Worm (Caenorhabditis elegans) whole organism, L4 larva: ENCODE results near the gene W02A2.12.

Source experiments
- D1046.2 ChIP-seq: fragments of 200-800 bp; sonication (Bioruptor generic); IDR thresholded peaks from 2 replicates; pipeline ENCODE4 v1.3.6; 2022; ENCODE audit warnings: missing genetic modification characterization, missing compliant biosample characterization
- F26F4.8 ChIP-seq: fragments of 200-800 bp; sonication (Bioruptor generic); conservative IDR thresholded peaks from 2 replicates; pipeline ENCODE4 v1.3.6; 2022; ENCODE audit warnings: missing genetic modification characterization, missing compliant biosample characterization
- F37D6.2 ChIP-seq: sonication (generic microtip); optimal IDR thresholded peaks from 2 replicates; lab custom pipeline; 2016; ENCODE audit warnings: mild to moderate bottlenecking, missing genetic modification characterization, missing compliant biosample characterization
- F44E2.7 ChIP-seq: fragments of 200-800 bp; sonication (Bioruptor generic); IDR thresholded peaks from 2 replicates; pipeline ENCODE4 v2.1.2; 2022; ENCODE audit warnings: missing genetic modification characterization, missing compliant biosample characterization
- F49E8.2 ChIP-seq: sonication (generic microtip); optimal IDR thresholded peaks from 2 replicates; lab custom pipeline; 2016; ENCODE audit warnings: missing compliant biosample characterization, mild to moderate bottlenecking, missing genetic modification characterization, borderline replicate concordance
- R02D3.7 ChIP-seq: fragments of 150-350 bp; sonication (generic microtip); optimal IDR thresholded peaks from 3 replicates; lab custom pipeline; 2014; ENCODE audit warnings: missing biosample characterization, missing genetic modification characterization
- Y105C5A.15 ChIP-seq: fragments of 200-800 bp; sonication (Bioruptor generic); IDR thresholded peaks from 2 replicates; pipeline ENCODE4 v1.3.6; 2022; ENCODE audit warnings: missing genetic modification characterization, missing compliant biosample characterization
- Y5F2A.4 ChIP-seq: fragments of 200-800 bp; sonication (Bioruptor generic); optimal IDR thresholded peaks from 2 replicates; lab custom pipeline; 2018; ENCODE audit warnings: mild to moderate bottlenecking, missing genetic modification characterization, missing compliant biosample characterization
- Y75B8A.6 ChIP-seq: fragments of 200-800 bp; sonication (Bioruptor generic); IDR thresholded peaks from 2 replicates; pipeline ENCODE4 v1.3.6; 2022; ENCODE audit warnings: missing genetic modification reagents, missing genetic modification characterization, missing compliant biosample characterization
- ZK337.2 ChIP-seq: fragments of 200-800 bp; sonication (Bioruptor generic); IDR thresholded peaks from 2 replicates; pipeline ENCODE4 v1.3.6; 2022; ENCODE audit warnings: missing genetic modification reagents, missing genetic modification characterization, missing compliant biosample characterization
- ZK546.5 ChIP-seq, 2 experiments: sonication (generic microtip); optimal IDR thresholded peaks; 2 replicates each; lab custom pipeline; 2017; ENCODE audit warnings: missing biosample characterization in 2 of 2, missing genetic modification characterization in 2 of 2
- aly-2 ChIP-seq: sonication (generic microtip); optimal IDR thresholded peaks from 2 replicates; lab custom pipeline; 2018; ENCODE audit warnings: missing biosample characterization, missing genetic modification characterization
- arid-1 ChIP-seq: fragments of 200-800 bp; sonication (Bioruptor generic); conservative IDR thresholded peaks from 2 replicates; pipeline ENCODE4 v1.3.6; 2022; ENCODE audit warnings: missing genetic modification reagents, missing genetic modification characterization, missing compliant biosample characterization
- attf-4 ChIP-seq: sonication (generic microtip); optimal IDR thresholded peaks from 3 replicates; lab custom pipeline; 2017; ENCODE audit warnings: missing biosample characterization, missing genetic modification characterization
- ceh-28 ChIP-seq: fragments of 150-350 bp; optimal IDR thresholded peaks from 2 replicates; lab custom pipeline; 2014; ENCODE audit warnings: missing biosample characterization, missing genetic modification reagents, missing genetic modification characterization
- ceh-62 ChIP-seq: sonication (generic microtip); optimal IDR thresholded peaks from 2 replicates; lab custom pipeline; 2017; ENCODE audit warnings: missing biosample characterization, missing genetic modification characterization
- cey-2 ChIP-seq: sonication (generic microtip); optimal IDR thresholded peaks from 3 replicates; lab custom pipeline; 2017; ENCODE audit warnings: missing genetic modification characterization, mild to moderate bottlenecking, missing compliant biosample characterization, antibody characterized with exemption, borderline replicate concordance; ENCODE audit not compliant: insufficient read depth
- daf-12 ChIP-seq: fragments of 150-350 bp; optimal IDR thresholded peaks from 2 replicates; lab custom pipeline; 2014; ENCODE audit warnings: missing biosample characterization, missing genetic modification reagents, missing genetic modification characterization
- daf-19 ChIP-seq: fragments of 200-800 bp; sonication (Bioruptor generic); conservative IDR thresholded peaks from 2 replicates; pipeline ENCODE4 v1.3.6; 2022; ENCODE audit warnings: missing genetic modification characterization, missing compliant biosample characterization
- dmd-6 ChIP-seq: fragments of 200-800 bp; sonication (Bioruptor generic); IDR thresholded peaks from 2 replicates; pipeline ENCODE4 v1.3.6; 2022; ENCODE audit warnings: missing genetic modification reagents, missing genetic modification characterization, missing compliant biosample characterization
- dpl-1 ChIP-seq: fragments of 150-350 bp; optimal IDR thresholded peaks from 2 replicates; lab custom pipeline; 2014; ENCODE audit warnings: missing biosample characterization, missing genetic modification reagents, missing genetic modification characterization
- duxl-1 ChIP-seq: sonication (generic microtip); optimal IDR thresholded peaks from 2 replicates; lab custom pipeline; 2016; ENCODE audit warnings: mild to moderate bottlenecking, missing genetic modification characterization, moderate library complexity, missing compliant biosample characterization; ENCODE audit not compliant: poor library complexity
- dve-1 ChIP-seq: sonication (generic microtip); optimal IDR thresholded peaks from 2 replicates; lab custom pipeline; 2017; ENCODE audit warnings: antibody characterized with exemption, mild to moderate bottlenecking, missing genetic modification characterization, missing compliant biosample characterization; ENCODE audit not compliant: insufficient read depth
- fkh-10 ChIP-seq: fragments of 150-350 bp; optimal IDR thresholded peaks from 2 replicates; lab custom pipeline; 2014; ENCODE audit warnings: missing biosample characterization, missing genetic modification reagents, missing genetic modification characterization
- fos-1 ChIP-seq: fragments of 150-350 bp; optimal IDR thresholded peaks from 2 replicates; lab custom pipeline; 2014; ENCODE audit warnings: missing biosample characterization, missing genetic modification characterization
- gei-8 ChIP-seq: fragments of 200-800 bp; sonication (Bioruptor generic); optimal IDR thresholded peaks from 2 replicates; lab custom pipeline; 2018; ENCODE audit warnings: mild to moderate bottlenecking, missing genetic modification characterization, missing compliant biosample characterization
- hlh-11 ChIP-seq: fragments of 200-800 bp; sonication (Bioruptor generic); optimal IDR thresholded peaks from 2 replicates; lab custom pipeline; 2018; ENCODE audit warnings: mild to moderate bottlenecking, missing genetic modification characterization, missing compliant biosample characterization
- hlh-30 ChIP-seq: sonication (generic microtip); optimal IDR thresholded peaks from 2 replicates; lab custom pipeline; 2017; ENCODE audit warnings: antibody characterized with exemption, mild to moderate bottlenecking, missing genetic modification characterization, missing compliant biosample characterization; ENCODE audit not compliant: insufficient read depth
- lin-1 ChIP-seq: fragments of 200-800 bp; sonication (Bioruptor generic); IDR thresholded peaks from 2 replicates; pipeline ENCODE4 v1.3.6; 2022; ENCODE audit warnings: missing genetic modification reagents, missing genetic modification characterization, missing compliant biosample characterization
- lin-15B ChIP-seq: fragments of 150-350 bp; sonication (generic microtip); optimal IDR thresholded peaks from 3 replicates; lab custom pipeline; 2014; ENCODE audit warnings: missing biosample characterization, missing genetic modification characterization
- lin-29 ChIP-seq: fragments of 200-800 bp; sonication (Bioruptor generic); IDR thresholded peaks from 2 replicates; pipeline ENCODE4 v1.3.6; 2022; ENCODE audit warnings: missing genetic modification reagents, missing genetic modification characterization, missing compliant biosample characterization
- lir-3 ChIP-seq: sonication (generic microtip); optimal IDR thresholded peaks from 2 replicates; lab custom pipeline; 2016; ENCODE audit warnings: mild to moderate bottlenecking, missing genetic modification characterization, missing compliant biosample characterization
- lsy-2 ChIP-seq, 2 experiments: fragments of 150-350 bp in 1 of 2; sonication (generic microtip) in 1 of 2; optimal IDR thresholded peaks; 2 replicates each; lab custom pipeline; 2014 to 2017; ENCODE audit warnings: missing biosample characterization in 2 of 2, missing genetic modification characterization in 2 of 2
- madf-5 ChIP-seq, 2 experiments: fragments of 200-800 bp; sonication (Bioruptor generic); IDR thresholded peaks; 2 replicates each; pipeline ENCODE4 v1.3.6; 2022; ENCODE audit warnings: missing compliant biosample characterization in 2 of 2, missing genetic modification characterization in 2 of 2
- madf-9 ChIP-seq: fragments of 200-800 bp; sonication (Bioruptor generic); conservative IDR thresholded peaks from 2 replicates; pipeline ENCODE4 v1.3.6; 2022; ENCODE audit warnings: missing genetic modification reagents, missing genetic modification characterization, missing compliant biosample characterization
- mdl-1 ChIP-seq, 2 experiments: fragments of 150-350 bp in 1 of 2; sonication (generic microtip) in 1 of 2; optimal IDR thresholded peaks; 2 replicates each; lab custom pipeline; 2014 to 2017; ENCODE audit warnings: missing biosample characterization in 2 of 2, missing genetic modification characterization in 2 of 2
- mep-1 ChIP-seq: fragments of 150-350 bp; sonication (generic microtip); optimal IDR thresholded peaks from 3 replicates; lab custom pipeline; 2014; ENCODE audit warnings: missing biosample characterization, missing genetic modification characterization
- mes-2 ChIP-seq: sonication (generic microtip); optimal IDR thresholded peaks from 2 replicates; lab custom pipeline; 2016; ENCODE audit warnings: missing genotype, mild to moderate bottlenecking, missing genetic modification characterization, missing compliant biosample characterization; ENCODE audit not compliant: poor library complexity, severe bottlenecking
- nhr-102 ChIP-seq: sonication (generic microtip); optimal IDR thresholded peaks from 2 replicates; lab custom pipeline; 2016; ENCODE audit warnings: mild to moderate bottlenecking, missing genetic modification characterization, moderate library complexity, missing compliant biosample characterization
- nhr-6 ChIP-seq: fragments of 150-350 bp; optimal IDR thresholded peaks from 2 replicates; lab custom pipeline; 2014; ENCODE audit warnings: missing biosample characterization, missing genetic modification characterization
- nhr-77 ChIP-seq: fragments of 150-350 bp; optimal IDR thresholded peaks from 2 replicates; lab custom pipeline; 2014; ENCODE audit warnings: missing biosample characterization, missing genetic modification characterization
- pqm-1 ChIP-seq: sonication (generic microtip); optimal IDR thresholded peaks from 2 replicates; lab custom pipeline; 2017; ENCODE audit warnings: missing biosample characterization, missing genetic modification characterization
- rbr-2 ChIP-seq: sonication (generic microtip); optimal IDR thresholded peaks from 2 replicates; lab custom pipeline; 2016; ENCODE audit warnings: missing genotype, missing genetic modification characterization, missing compliant biosample characterization
- sdz-12 ChIP-seq: fragments of 200-800 bp; sonication (Bioruptor generic); optimal IDR thresholded peaks from 2 replicates; lab custom pipeline; 2018; ENCODE audit warnings: mild to moderate bottlenecking, missing genetic modification characterization, missing compliant biosample characterization
- spr-3 ChIP-seq: fragments of 200-800 bp; sonication (Bioruptor generic); optimal IDR thresholded peaks from 2 replicates; lab custom pipeline; 2018; ENCODE audit warnings: mild to moderate bottlenecking, missing genetic modification characterization, missing compliant biosample characterization
- tag-97 ChIP-seq: fragments of 200-800 bp; sonication (Bioruptor generic); IDR thresholded peaks from 2 replicates; pipeline ENCODE4 v1.3.6; 2022; ENCODE audit warnings: missing genetic modification characterization, missing compliant biosample characterization
- unc-62 ChIP-seq, 3 experiments: fragments of 150-350 bp in 1 of 3; sonication (generic microtip); optimal IDR thresholded peaks in 2 of 3; peaks in 1 of 3; 1 replicate in 1 of 3; 2 replicates in 2 of 3; lab custom pipeline; 2014 to 2017; ENCODE audit warnings: missing biosample characterization in 3 of 3, missing genetic modification characterization in 3 of 3, missing genetic modification reagents in 3 of 3, missing genotype in 1 of 3
- zfp-2 ChIP-seq: sonication (generic microtip); optimal IDR thresholded peaks from 2 replicates; lab custom pipeline; 2016; ENCODE audit warnings: mild to moderate bottlenecking, missing genetic modification characterization, missing compliant biosample characterization
- zip-11 ChIP-seq: fragments of 200-800 bp; sonication (Bioruptor generic); IDR thresholded peaks from 2 replicates; pipeline ENCODE4 v1.3.6; 2022; ENCODE audit warnings: missing genetic modification characterization, missing compliant biosample characterization
- ztf-11 ChIP-seq: fragments of 150-350 bp; optimal IDR thresholded peaks from 2 replicates; lab custom pipeline; 2014; ENCODE audit warnings: missing biosample characterization, missing genetic modification characterization
- ztf-7 ChIP-seq: fragments of 150-350 bp; optimal IDR thresholded peaks from 2 replicates; lab custom pipeline; 2014; ENCODE audit warnings: missing biosample characterization, missing genetic modification characterization

Gene W02A2.12

ce11 chrIV:13314181-13314580, 34.5 kb downstream of the W02A2.12 start (continued):
- TF ChIP-seq ZK337.2 (GFP tag; lab: Robert Waterston, UW) (no peak), ceh-62 (no peak), daf-12 (tag; lab: Kevin White, UChicago) (no peak), dpl-1 (GFP tag; lab: Kevin White, UChicago) (no peak), dve-1 (tag; lab: Kevin White, UChicago) (peak; percentile 97), nhr-6 (tag; lab: Kevin White, UChicago) (no peak), rbr-2 (tag; lab: Kevin White, UChicago) (no peak), fkh-10 (no peak), dmd-6 (GFP tag; lab: Robert Waterston, UW) (peak; percentile 88), unc-62 (GFP tag; optimal IDR thresholded peaks at IDR 0.05 in 1 of 2; lab: Kevin White, UChicago) (no peak), unc-62 (tag; optimal IDR thresholded peaks at IDR 0.05; lab: Kevin White, UChicago) (no peak), ztf-7 (tag; lab: Kevin White, UChicago) (no peak), lir-3 (tag; lab: Kevin White, UChicago) (no peak), gei-8 (GFP tag; lab: Kevin White, UChicago) (no peak), ZK546.5 (tag; optimal IDR thresholded peaks at IDR 0.05; lab: Kevin White, UChicago) (no peak), ztf-11 (tag; lab: Kevin White, UChicago) (no peak), madf-9 (GFP tag; lab: Robert Waterston, UW) (no peak), daf-19 (GFP tag; lab: Robert Waterston, UW) (no peak), Y5F2A.4 (GFP tag; lab: Kevin White, UChicago) (no peak), F26F4.8 (no peak), zip-11 (GFP tag; lab: Robert Waterston, UW) (no peak), duxl-1 (tag; lab: Kevin White, UChicago) (no peak), arid-1 (GFP tag; lab: Robert Waterston, UW) (peak; percentile 40; the same call in 1 of the 2 replicates), hlh-30 (tag; lab: Kevin White, UChicago) (peak; percentile 60), nhr-77 (tag; lab: Kevin White, UChicago) (peak; percentile 49), tag-97 (GFP tag; lab: Robert Waterston, UW) (no peak), F37D6.2 (no peak), mdl-1 (tag; optimal IDR thresholded peaks at IDR 0.05; lab: Kevin White, UChicago) (peak in 1 of 2 experiments; percentile 24), D1046.2 (no peak), F44E2.7 (GFP tag; lab: Robert Waterston, UW) (no peak), mes-2 (tag; lab: Kevin White, UChicago) (peak; percentile 51), ceh-28 (tag; lab: Kevin White, UChicago) (no peak), pqm-1 (peak; percentile 82), Y105C5A.15 (no peak), F49E8.2 (tag; lab: Kevin White, UChicago) (no peak), lsy-2 (tag; optimal IDR thresholded peaks at IDR 0.05; lab: Kevin White, UChicago) (peak in 1 of 2 experiments; percentile 39), mep-1 (tag; lab: Kevin White, UChicago) (peak; percentile 65), attf-4 (no peak), R02D3.7 (tag; lab: Kevin White, UChicago) (no peak), lin-15B (tag; lab: Kevin White, UChicago) (no peak), aly-2 (tag; lab: Kevin White, UChicago) (no peak), sdz-12 (GFP tag; lab: Kevin White, UChicago) (no peak), nhr-102 (tag; lab: Kevin White, UChicago) (peak; percentile 72), spr-3 (GFP tag; lab: Kevin White, UChicago) (peak; percentile 18), Y75B8A.6 (0 out of 2 replicates have a peak, but pooled peaks have one; percentile 19), fos-1 (tag; lab: Kevin White, UChicago) (no peak), madf-5 (GFP tag; IDR thresholded peaks at IDR 0.05; lab: Robert Waterston, UW) (no peak), hlh-11 (tag; lab: Kevin White, UChicago) (peak; percentile 94), cey-2 (tag; lab: Kevin White, UChicago) (peak; percentile 22), zfp-2 (no peak), lin-1 (peak; percentile 41; the same call in 1 of the 2 replicates), lin-29 (GFP tag; lab: Robert Waterston, UW) (no peak)
